Comparison of ENCODE assay signal across 3 fruit fly cellular contexts in the genomic region with DNA sequence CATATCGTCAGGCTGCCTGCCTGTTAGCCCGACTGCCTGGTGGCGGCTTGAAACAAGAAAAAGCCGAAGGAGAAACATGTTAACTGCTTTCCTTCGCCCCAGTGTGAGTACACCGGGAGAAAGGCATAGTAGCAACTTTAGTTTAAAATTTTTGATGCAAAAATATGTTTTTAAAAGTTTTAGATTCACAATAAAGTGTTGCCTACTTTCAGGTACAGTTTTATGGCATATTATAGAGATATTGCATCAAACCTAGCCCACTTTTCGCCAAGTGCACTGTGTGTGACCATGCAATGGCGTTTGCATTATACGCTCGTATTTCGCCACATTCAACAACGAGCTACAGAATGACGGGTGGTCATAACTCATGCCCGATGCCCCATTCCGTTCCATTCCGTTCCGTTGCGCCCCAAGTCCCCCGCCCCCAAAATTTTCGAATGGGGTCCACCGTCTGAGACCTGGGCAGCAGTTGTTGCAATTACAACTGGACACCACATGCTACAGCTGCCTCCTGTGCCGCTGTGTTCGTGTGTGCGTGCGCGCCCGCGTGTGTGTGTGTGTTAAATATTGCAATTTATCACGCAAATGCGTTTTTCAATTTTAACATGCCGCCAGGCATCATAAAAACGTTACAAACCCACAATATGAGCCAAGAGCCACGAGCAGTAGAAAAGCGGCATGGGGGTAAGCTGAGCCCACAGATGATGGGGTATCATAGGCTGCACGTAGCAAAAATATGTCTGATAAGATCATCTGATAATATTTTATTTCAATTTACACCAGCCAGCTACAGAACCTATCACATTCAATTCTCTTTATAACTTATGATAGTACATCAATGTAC.
TF ChIP-seq lines count a peak whose summit lies in the region.

No protein-coding gene starts in this region.

TF ChIP-seq in whole organism, embryonic, 481 proteins besides CTCF, POLR2A, EP300 and RAD21 (continued from another document and continues in another):
- TF ChIP-seq CkIIα-i1 (GFP tag; IDR thresholded peaks at IDR 0.05; lab: Robert Waterston, UW) (no peak), CG34376 (GFP tag; optimal IDR thresholded peaks at IDR 0.05; lab: Kevin White, UChicago) (no peak), H2.0 (GFP tag; IDR thresholded peaks at IDR 0.05; lab: Robert Waterston, UW) (no peak), her (GFP tag; optimal IDR thresholded peaks at IDR 0.05; lab: Kevin White, UChicago) (no peak), Dll (GFP tag; IDR thresholded peaks at IDR 0.05; lab: Robert Waterston, UW; ENCODE audit: partially characterized antibody) (no peak), B-H2 (GFP tag; optimal IDR thresholded peaks at IDR 0.05; lab: Kevin White, UChicago) (no peak), Hand (GFP tag; optimal IDR thresholded peaks at IDR 0.05; lab: Kevin White, UChicago) (no peak), pita (GFP tag; optimal IDR thresholded peaks at IDR 0.05; lab: Kevin White, UChicago) (no peak), aop (GFP tag; IDR thresholded peaks at IDR 0.05; lab: Robert Waterston, UW) (no peak), ATbp (GFP tag; optimal IDR thresholded peaks at IDR 0.05; lab: Kevin White, UChicago) (peak; percentile 25), CG12659 (GFP tag; optimal IDR thresholded peaks at IDR 0.05; lab: Kevin White, UChicago) (no peak), stc (GFP tag; IDR thresholded peaks at IDR 0.05; lab: Robert Waterston, UW) (no peak), Aef1 (GFP tag; IDR thresholded peaks at IDR 0.05; lab: Robert Waterston, UW) (no peak), org-1 (GFP tag; optimal IDR thresholded peaks at IDR 0.05; lab: Kevin White, UChicago) (no peak), CG17328 (GFP tag; IDR thresholded peaks at IDR 0.05; lab: Robert Waterston, UW) (peak; percentile 39), CG10321 (GFP tag; IDR thresholded peaks at IDR 0.05; lab: Robert Waterston, UW) (no peak), CG6689 (GFP tag; IDR thresholded peaks at IDR 0.05; lab: Robert Waterston, UW) (no peak), chinmo (GFP tag; IDR thresholded peaks at IDR 0.05; lab: Robert Waterston, UW; ENCODE audit: partially characterized antibody) (0 out of 4 replicates have a peak, but pooled peaks have one; percentile 8), CG14710 (tag; optimal IDR thresholded peaks at IDR 0.05; lab: Kevin White, UChicago) (peak; percentile 24), Hmx (GFP tag; optimal IDR thresholded peaks at IDR 0.05; lab: Kevin White, UChicago) (no peak), ato (GFP tag; IDR thresholded peaks at IDR 0.05; lab: Robert Waterston, UW; ENCODE audit: partially characterized antibody) (no peak), Dek (tag; optimal IDR thresholded peaks at IDR 0.05; lab: Kevin White, UChicago) (no peak), CG11247 (GFP tag; IDR thresholded peaks at IDR 0.05; lab: Robert Waterston, UW) (no peak), gro (GFP tag; optimal IDR thresholded peaks at IDR 0.05; lab: Kevin White, UChicago) (no peak), CG6272 (GFP tag; IDR thresholded peaks at IDR 0.05; lab: Robert Waterston, UW) (no peak), CG10462 (GFP tag; optimal IDR thresholded peaks at IDR 0.05; lab: Kevin White, UChicago) (no peak), Pdp1 (GFP tag; optimal IDR thresholded peaks at IDR 0.05; lab: Kevin White, UChicago) (peak in 1 of 2 experiments; percentile 26), otp (GFP tag; IDR thresholded peaks at IDR 0.05; lab: Robert Waterston, UW) (no peak), CG2712 (tag; optimal IDR thresholded peaks at IDR 0.05; lab: Kevin White, UChicago) (peak; percentile 52), Hmr (GFP tag; optimal IDR thresholded peaks at IDR 0.05; lab: Kevin White, UChicago) (no peak), phol (tag; optimal IDR thresholded peaks at IDR 0.05; lab: Kevin White, UChicago) (peak; percentile 47), Dad (GFP tag; optimal IDR thresholded peaks at IDR 0.05; lab: Kevin White, UChicago) (no peak), Ada2b (GFP tag; IDR thresholded peaks at IDR 0.05; lab: Robert Waterston, UW) (no peak), CG34422 (GFP tag; IDR thresholded peaks at IDR 0.05; lab: Robert Waterston, UW) (peak; percentile 21; the same call in 1 of the 3 replicates), Sox102F (GFP tag; optimal IDR thresholded peaks at IDR 0.05; lab: Kevin White, UChicago) (peak; percentile 44), CG10267 (tag; optimal IDR thresholded peaks at IDR 0.05; lab: Kevin White, UChicago) (peak; percentile 6), trem (tag; optimal IDR thresholded peaks at IDR 0.05; lab: Kevin White, UChicago) (peak; percentile 1), Lim3 (GFP tag; IDR thresholded peaks at IDR 0.05; lab: Robert Waterston, UW) (no peak), row (GFP tag; IDR thresholded peaks at IDR 0.05; lab: Robert Waterston, UW) (peak; percentile 53; the same call in 2 of the 3 replicates), CG18599 (GFP tag; optimal IDR thresholded peaks at IDR 0.05; lab: Kevin White, UChicago) (no peak), ewg (GFP tag; optimal IDR thresholded peaks at IDR 0.05; lab: Kevin White, UChicago) (peak; percentile 20)

TF ChIP-seq in whole organism, prepupa, 60 proteins besides CTCF, POLR2A, EP300 and RAD21 (continued from another document):
- TF ChIP-seq esn (GFP tag; optimal IDR thresholded peaks at IDR 0.05; lab: Kevin White, UChicago), result peak; percentile 97
- peak; percentile 83 for TF ChIP-seq CG3919 (GFP tag; optimal IDR thresholded peaks at IDR 0.05; lab: Kevin White, UChicago)
- TF ChIP-seq Eip93F (GFP tag; optimal IDR thresholded peaks at IDR 0.05; lab: Kevin White, UChicago), result peak; percentile 80
- TF ChIP-seq CG34406 (GFP tag; optimal IDR thresholded peaks at IDR 0.05; lab: Kevin White, UChicago), result peak; percentile 93
- peak; percentile 98 for TF ChIP-seq CG8119 (GFP tag; IDR thresholded peaks at IDR 0.05; lab: Robert Waterston, UW)
- TF ChIP-seq CG6163 (GFP tag; IDR thresholded peaks at IDR 0.05; lab: Robert Waterston, UW), result peak; percentile 83
- TF ChIP-seq CG10631 (GFP tag; optimal IDR thresholded peaks at IDR 0.05; lab: Kevin White, UChicago), result peak; percentile 94
- peak; percentile 91 for TF ChIP-seq Eip75B (GFP tag; optimal IDR thresholded peaks at IDR 0.05; lab: Kevin White, UChicago)
- no peak for TF ChIP-seq fkh (GFP tag; optimal IDR thresholded peaks at IDR 0.05; lab: Kevin White, UChicago)
- peak; percentile 94 for TF ChIP-seq CG11762 (GFP tag; optimal IDR thresholded peaks at IDR 0.05; lab: Kevin White, UChicago; ENCODE audit: insufficient read depth)
- TF ChIP-seq Ets21C (GFP tag; optimal IDR thresholded peaks at IDR 0.05; lab: Kevin White, UChicago), result peak; percentile 93
- peak; percentile 85 for TF ChIP-seq topi (GFP tag; optimal IDR thresholded peaks at IDR 0.05; lab: Kevin White, UChicago)
- TF ChIP-seq achi (GFP tag; optimal IDR thresholded peaks at IDR 0.05; lab: Kevin White, UChicago), result peak; percentile 93
- TF ChIP-seq Ets96B (tag; optimal IDR thresholded peaks at IDR 0.05; lab: Kevin White, UChicago), result peak; percentile 69
- TF ChIP-seq Sox15 (GFP tag; optimal IDR thresholded peaks at IDR 0.05; lab: Kevin White, UChicago), result peak; percentile 91
- TF ChIP-seq spab (GFP tag; optimal IDR thresholded peaks at IDR 0.05; lab: Kevin White, UChicago), result peak; percentile 94
- peak; percentile 96 for TF ChIP-seq Sox14 (GFP tag; optimal IDR thresholded peaks at IDR 0.05; lab: Kevin White, UChicago)
- peak; percentile 82 for TF ChIP-seq Met (GFP tag; optimal IDR thresholded peaks at IDR 0.05; lab: Kevin White, UChicago)
- TF ChIP-seq Lpt (GFP tag; optimal IDR thresholded peaks at IDR 0.05; lab: Kevin White, UChicago), result peak; percentile 94
- peak; percentile 95 for TF ChIP-seq Eip78C (GFP tag; lab: Kevin White, UChicago)
- peak; percentile 92 for TF ChIP-seq CG8319 (GFP tag; optimal IDR thresholded peaks at IDR 0.05; lab: Kevin White, UChicago)
- peak; percentile 96 for TF ChIP-seq lz (GFP tag; optimal IDR thresholded peaks at IDR 0.05; lab: Kevin White, UChicago)
- peak; percentile 96 for TF ChIP-seq CG7368 (GFP tag; optimal IDR thresholded peaks at IDR 0.05; lab: Kevin White, UChicago)
- TF ChIP-seq svp (GFP tag; lab: Kevin White, UChicago), result peak; percentile 96
- TF ChIP-seq salr (GFP tag; optimal IDR thresholded peaks at IDR 0.05; lab: Kevin White, UChicago), result peak; percentile 85 to 90
- peak; percentile 97 for TF ChIP-seq OdsH (GFP tag; optimal IDR thresholded peaks at IDR 0.05; lab: Kevin White, UChicago)
- peak; percentile 90 for TF ChIP-seq CG8632 (GFP tag; optimal IDR thresholded peaks at IDR 0.05; lab: Kevin White, UChicago)
- TF ChIP-seq CG16779 (tag; optimal IDR thresholded peaks at IDR 0.05; lab: Kevin White, UChicago), result peak; percentile 92
- peak; percentile 88 for TF ChIP-seq fd59A (GFP tag; optimal IDR thresholded peaks at IDR 0.05; lab: Kevin White, UChicago)
- TF ChIP-seq CG6808 (GFP tag; optimal IDR thresholded peaks at IDR 0.05; lab: Kevin White, UChicago), result peak; percentile 94
- TF ChIP-seq Gug (GFP tag; IDR thresholded peaks at IDR 0.05; lab: Robert Waterston, UW), result peak; percentile 94
- peak; percentile 89 for TF ChIP-seq Blimp-1 (GFP tag; optimal IDR thresholded peaks at IDR 0.05; lab: Kevin White, UChicago)
- TF ChIP-seq CG1621 (tag; optimal IDR thresholded peaks at IDR 0.05; lab: Kevin White, UChicago), result peak; percentile 93
- peak; percentile 97 for TF ChIP-seq CG6276 (GFP tag; optimal IDR thresholded peaks at IDR 0.05; lab: Kevin White, UChicago)
- peak; percentile 94 for TF ChIP-seq CG4318 (GFP tag; optimal IDR thresholded peaks at IDR 0.05; lab: Kevin White, UChicago)
- peak; percentile 42 for TF ChIP-seq CG9139 (GFP tag; optimal IDR thresholded peaks at IDR 0.05; lab: Kevin White, UChicago)
- peak; percentile 92 for TF ChIP-seq dac (GFP tag; optimal IDR thresholded peaks at IDR 0.05; lab: Kevin White, UChicago)
- TF ChIP-seq CG15336 (GFP tag; IDR thresholded peaks at IDR 0.05; lab: Robert Waterston, UW), result peak; percentile 98
- peak; percentile 98 for TF ChIP-seq Hr39 (GFP tag; optimal IDR thresholded peaks at IDR 0.05; lab: Kevin White, UChicago)
- peak; percentile 96 for TF ChIP-seq Sox102F (GFP tag; optimal IDR thresholded peaks at IDR 0.05; lab: Kevin White, UChicago)
- peak; percentile 98 for TF ChIP-seq eg (GFP tag; IDR thresholded peaks at IDR 0.05; lab: Robert Waterston, UW)

TF ChIP-seq in whole organism, wandering third instar larva, 38 proteins besides CTCF, POLR2A, EP300 and RAD21 (continued from another document):
- TF ChIP-seq GATAd (GFP tag; optimal IDR thresholded peaks at IDR 0.05; lab: Kevin White, UChicago) (no peak), Hnf4 (GFP tag; optimal IDR thresholded peaks at IDR 0.05; lab: Kevin White, UChicago) (peak; percentile 88), pan (optimal IDR thresholded peaks at IDR 0.05; lab: Kevin White, UChicago) (peak; percentile 80), dl (GFP tag; optimal IDR thresholded peaks at IDR 0.05; lab: Kevin White, UChicago; ENCODE audit: insufficient read depth in 1 of 2, partially characterized antibody in 2 of 2) (no peak), Jra (GFP tag; optimal IDR thresholded peaks at IDR 0.05; lab: Kevin White, UChicago) (peak; percentile 84), Mio (GFP tag; optimal IDR thresholded peaks at IDR 0.05; lab: Kevin White, UChicago) (peak; percentile 28), ey (GFP tag; optimal IDR thresholded peaks at IDR 0.05; lab: Kevin White, UChicago) (peak; percentile 94), CG32264 (GFP tag; optimal IDR thresholded peaks at IDR 0.05; lab: Kevin White, UChicago) (no peak), woc (GFP tag; optimal IDR thresholded peaks at IDR 0.05; lab: Kevin White, UChicago) (peak; percentile 68), Myc (optimal IDR thresholded peaks at IDR 0.05; lab: Kevin White, UChicago) (no peak), h (GFP tag; optimal IDR thresholded peaks at IDR 0.05; lab: Kevin White, UChicago) (peak; percentile 83), tai (GFP tag; optimal IDR thresholded peaks at IDR 0.05; lab: Kevin White, UChicago) (peak; percentile 82), CG9705 (GFP tag; optimal IDR thresholded peaks at IDR 0.05; lab: Kevin White, UChicago) (peak; percentile 90), Dif (GFP tag; optimal IDR thresholded peaks at IDR 0.05; lab: Kevin White, UChicago; ENCODE audit: partially characterized antibody) (no peak), OdsH (GFP tag; optimal IDR thresholded peaks at IDR 0.05; lab: Kevin White, UChicago) (peak; percentile 93)
TF ChIP-seq in whole organism, wandering third instar larva: peak in this region for 24.
